Fruit fly (Drosophila melanogaster) whole organism, larva: Measurements from ENCODE around the gene Ing3.

ENCODE experiments used
- noc ChIP-seq: fragments of 200-800 bp; sonication (Bioruptor generic); optimal IDR thresholded peaks from 3 replicates; lab custom pipeline; 2019; ENCODE audit warnings: missing biosample characterization, mild to moderate bottlenecking, missing genetic modification characterization, moderate library complexity

Gene Ing3

DNA sequence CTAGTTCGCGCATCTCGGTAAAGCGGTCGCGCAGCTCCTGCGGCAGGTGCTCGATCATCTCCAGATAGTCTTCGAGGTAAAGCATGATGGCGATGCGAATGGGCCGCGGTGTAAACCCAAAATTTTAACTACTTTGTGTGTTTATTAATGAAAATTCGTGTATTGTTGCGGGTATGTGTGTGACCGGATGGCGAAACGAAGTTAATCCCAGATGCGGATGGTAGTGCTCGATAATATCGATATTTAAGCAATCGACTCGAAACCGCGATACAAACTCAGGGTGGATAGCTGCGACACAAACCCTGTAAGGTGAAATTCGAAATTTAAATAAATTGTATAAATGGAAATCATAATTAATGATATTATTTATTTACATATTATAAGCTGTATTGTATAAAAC lies at the start of gene Ing3:
Gene Ing3, minus strand, starts transcription at position 213 of the 400 bp plus-strand sequence.
- no peak for TF ChIP-seq noc (tag; lab: Kevin White, UChicago)

DNA sequence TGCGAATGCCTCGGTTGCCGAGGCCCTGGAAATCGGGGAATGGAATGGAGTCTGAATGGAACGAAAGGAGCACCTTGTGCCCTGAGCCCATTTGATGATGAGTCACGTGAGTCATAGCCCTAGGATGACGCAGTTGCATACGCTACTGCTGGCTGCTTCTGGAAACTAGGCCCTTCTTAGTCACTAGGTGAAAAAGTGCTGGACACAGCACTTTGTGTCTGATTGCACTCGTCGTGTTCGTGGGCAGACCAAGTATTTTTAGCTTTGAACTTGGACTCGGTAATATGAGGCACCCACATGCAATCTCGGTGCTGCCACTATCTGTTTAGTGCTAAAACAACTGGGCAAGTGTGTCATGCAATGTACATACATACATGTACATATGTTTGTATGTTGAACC lies 49.4 kb upstream of the Ing3 start:
- no peak for TF ChIP-seq noc (tag; lab: Kevin White, UChicago)

DNA sequence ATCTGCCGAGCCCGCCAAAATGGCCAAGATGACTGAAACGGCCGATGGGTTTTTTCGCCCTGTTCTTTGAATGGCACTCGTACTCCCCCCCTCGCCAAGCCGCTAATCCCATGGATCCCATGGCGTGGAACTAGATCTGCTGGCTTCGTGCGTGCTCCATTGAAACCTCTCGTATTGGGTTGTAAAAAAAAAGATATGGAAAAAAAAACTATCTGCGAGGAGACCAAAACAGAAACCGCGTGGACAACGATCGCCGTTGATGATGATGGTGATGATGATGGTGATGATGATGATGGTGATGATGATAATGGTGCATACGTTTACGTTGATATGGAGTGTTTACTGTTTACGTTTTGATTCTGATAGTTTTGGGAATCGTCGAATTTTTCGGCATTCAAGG lies 48.9 kb upstream of the Ing3 start:
- no peak for TF ChIP-seq noc (tag; lab: Kevin White, UChicago)

DNA sequence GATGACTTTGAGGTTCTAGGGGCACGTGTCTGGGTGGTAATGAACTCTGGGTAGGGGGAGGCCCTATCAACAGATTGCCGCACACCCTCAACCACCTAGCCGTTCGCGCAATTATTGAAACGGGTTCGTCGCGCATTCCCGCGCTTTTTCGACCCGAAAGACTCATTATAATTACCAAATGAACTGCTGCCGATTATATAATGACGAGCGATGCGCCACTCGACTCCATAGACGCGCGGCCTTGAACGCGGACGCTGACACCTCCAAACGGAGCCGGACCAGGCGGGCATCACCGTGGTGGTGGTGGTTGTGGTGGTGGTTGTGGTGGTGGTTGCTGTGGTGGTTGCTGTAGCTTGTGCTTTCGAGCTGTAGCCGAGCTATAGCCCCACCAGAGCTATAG lies 47.7 kb upstream of the Ing3 start:
- no peak for TF ChIP-seq noc (tag; lab: Kevin White, UChicago)

DNA sequence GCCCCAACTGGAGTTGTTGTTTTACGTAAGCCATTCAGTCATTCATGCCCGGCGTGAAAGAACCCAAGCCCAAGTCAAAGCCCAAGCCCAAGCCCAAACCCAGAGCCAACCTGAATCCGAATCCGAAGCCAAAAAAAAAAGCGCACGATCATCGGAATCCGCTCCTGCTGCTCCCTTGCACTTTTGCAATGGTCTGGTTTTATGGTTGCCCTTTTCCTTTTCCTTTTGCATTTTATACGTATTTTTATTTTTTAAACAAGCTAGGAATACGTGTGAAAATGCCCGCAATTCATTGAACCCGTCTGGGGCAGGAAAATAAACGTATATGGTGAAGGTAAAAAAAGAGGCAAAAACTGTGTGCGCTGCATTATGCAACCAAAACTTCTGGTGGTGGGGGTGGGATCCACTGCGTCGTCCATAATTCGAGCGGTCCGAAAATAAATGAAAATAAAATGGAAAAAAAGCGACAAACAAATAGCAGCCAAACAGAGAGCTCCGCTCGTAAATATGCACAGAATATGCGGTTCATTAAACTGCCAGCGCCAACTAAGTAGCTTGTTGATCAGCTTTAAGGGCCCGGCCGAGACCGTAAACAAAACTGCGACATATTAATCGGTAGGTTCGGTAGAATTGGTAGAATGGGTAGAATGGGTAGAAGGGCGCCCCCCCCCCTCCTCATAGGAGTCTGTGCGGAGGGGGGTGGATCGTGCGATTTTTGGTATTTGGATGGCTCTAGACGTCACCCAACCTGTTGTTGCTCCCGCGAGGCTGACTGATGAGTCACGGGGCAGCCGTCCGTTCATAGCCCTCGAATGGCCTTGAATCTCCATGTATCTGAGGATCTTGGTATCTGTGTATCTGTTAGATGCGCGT lies 46.6 kb upstream of the Ing3 start:
- TF ChIP-seq noc (tag; lab: Kevin White, UChicago): no peak

DNA sequence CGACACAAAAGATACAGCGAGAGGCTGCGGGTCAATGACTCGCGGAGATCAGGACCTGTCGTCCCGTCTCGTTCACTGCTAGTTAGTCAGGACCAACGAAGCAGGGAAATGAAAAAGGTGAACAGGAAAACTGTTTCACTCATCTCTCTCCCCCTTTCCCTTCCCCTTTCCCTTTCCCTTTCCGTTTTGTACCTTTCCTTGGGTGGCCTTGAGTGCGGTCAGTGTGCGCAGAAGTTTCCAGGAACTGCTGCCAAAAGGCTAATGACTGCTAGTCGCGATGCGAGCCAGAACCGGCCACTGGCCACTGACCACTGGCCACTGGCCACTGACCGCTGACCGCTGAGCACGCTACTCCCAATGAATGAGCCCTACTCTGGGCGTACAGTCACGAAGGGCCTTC lies 42.7 kb upstream of the Ing3 start:
- TF ChIP-seq noc (tag; lab: Kevin White, UChicago): no peak

DNA sequence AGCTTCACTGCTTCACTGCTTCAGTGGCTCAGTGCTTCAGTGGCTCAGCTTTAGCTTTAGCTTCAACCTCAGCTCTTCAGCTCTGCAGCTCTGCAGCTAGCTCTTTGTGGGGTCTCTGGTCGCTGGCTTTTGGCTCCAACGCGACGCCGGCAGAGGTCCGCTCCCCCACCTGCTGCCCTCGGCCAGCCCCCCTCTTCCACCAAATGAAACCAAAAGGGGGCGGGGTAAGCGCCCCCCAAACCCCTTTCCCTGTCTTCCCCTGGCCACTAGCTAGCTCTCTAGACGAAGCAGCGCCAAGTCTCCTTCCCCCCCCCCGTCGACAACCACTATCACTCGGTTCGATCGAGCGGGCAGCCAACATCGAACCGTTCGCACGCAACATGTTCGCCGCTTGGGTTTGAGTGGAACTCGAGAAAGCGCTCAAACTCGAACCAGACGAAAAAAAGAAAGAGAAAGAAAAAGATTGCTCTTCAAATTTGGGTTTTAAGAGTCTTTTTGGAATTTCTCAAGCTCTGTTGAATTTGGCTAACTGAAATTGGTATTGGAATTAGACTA lies 40.1 kb upstream of the Ing3 start, which contains the start of gene Cyp18a1:
Gene Cyp18a1, minus strand, starts transcription at position 95 of the 555 bp plus-strand sequence.
- TF ChIP-seq noc (tag; lab: Kevin White, UChicago): no peak

DNA sequence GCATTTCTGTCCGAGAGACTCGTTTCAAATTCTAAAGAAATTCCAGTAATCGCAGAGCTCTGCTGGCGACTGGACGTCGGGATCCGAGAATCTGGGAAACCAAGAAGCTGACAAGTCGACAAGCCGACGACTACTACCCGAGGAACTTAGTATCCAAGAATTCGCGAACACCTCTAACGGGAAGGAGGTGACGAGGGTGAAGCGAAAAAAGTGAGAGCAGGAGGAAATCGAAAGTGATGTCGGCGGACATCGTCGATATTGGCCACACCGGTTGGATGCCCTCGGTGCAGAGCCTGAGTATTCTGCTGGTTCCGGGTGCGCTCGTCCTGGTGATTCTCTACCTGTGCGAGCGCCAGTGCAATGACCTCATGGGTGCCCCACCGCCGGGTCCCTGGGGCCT lies 32.8 kb upstream of the Ing3 start, which contains the start of gene phtm:
Gene phtm, plus strand, starts transcription at position 41 of the 400 bp plus-strand sequence.
- TF ChIP-seq noc (tag; lab: Kevin White, UChicago): no peak

DNA sequence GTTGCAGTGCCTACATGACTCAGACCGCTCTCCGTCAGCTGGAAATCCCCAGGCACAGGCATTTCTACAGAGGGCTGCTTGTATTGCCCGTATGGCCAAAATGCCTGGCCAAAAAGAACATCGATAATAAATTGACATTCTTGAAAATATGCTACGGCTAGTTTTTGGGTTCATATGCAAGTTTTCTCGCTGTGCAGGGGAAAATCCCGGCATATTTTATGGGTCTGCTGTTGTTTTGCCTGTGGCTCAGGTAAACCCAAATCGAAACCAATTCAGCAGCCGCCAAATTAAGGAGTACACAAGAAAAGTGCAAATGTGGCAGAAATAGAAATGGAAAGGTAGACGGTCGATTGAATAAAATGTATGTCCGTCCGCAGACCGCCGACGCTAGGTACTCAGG lies 32.0 kb upstream of the Ing3 start:
- no peak for TF ChIP-seq noc (tag; lab: Kevin White, UChicago)

DNA sequence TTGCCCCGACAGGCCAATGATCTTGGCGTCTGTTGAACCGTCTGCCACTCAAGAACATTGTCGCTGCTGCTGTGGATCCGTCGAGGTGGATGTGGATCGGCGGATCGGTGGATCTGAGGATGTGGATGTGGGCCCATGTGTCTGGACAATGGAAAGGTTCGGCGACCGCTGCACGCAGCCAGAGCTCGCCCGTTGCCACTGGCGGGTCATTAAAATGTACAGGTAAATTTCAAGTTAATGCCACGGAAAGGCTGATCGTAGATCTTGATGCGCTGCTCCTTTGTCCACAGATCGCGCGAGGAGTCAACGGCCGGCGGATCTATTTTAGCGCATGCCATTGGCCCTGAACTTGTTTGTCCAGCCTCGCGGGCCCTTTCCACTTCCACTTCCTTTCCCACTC lies 31.6 kb upstream of the Ing3 start:
- no peak for TF ChIP-seq noc (tag; lab: Kevin White, UChicago)

DNA sequence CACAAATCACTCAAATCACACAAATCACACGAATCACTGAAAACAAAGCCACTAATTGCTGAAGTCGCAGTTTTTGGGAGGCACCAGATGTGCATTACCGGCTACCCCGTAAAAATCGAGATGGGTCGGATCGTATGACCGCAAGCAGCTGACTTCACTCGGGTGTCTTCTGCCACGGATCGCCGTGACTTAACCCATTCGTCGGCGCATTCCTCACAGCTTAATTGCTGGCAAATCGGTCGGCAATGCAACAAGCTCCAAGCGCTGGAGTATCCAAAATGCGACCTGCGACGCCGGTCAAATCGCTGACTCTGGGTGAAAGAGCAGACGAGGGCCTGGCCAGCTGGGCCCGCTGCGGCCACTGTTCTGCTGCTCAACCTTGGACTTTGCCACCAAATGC lies 29.9 kb upstream of the Ing3 start:
- TF ChIP-seq noc (tag; lab: Kevin White, UChicago): no peak

DNA sequence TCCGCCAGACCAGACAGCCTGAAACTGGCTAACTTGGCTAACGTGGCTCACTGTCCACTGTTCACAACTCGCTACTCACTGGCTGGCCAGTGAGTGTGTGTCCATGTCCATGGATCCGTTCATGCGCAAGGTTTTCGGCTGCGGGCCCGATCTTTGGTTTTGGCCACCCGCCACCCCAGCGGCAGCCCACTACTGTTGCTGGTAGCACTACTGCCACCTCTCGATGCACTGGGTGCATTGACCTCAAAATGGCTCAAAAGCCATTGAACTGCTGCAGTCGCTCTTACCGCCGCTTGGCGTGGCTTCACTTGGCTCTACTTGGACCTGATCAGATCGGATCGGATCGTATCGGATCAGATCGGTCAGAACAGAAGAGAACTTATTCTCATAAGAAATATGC lies 28.5 kb upstream of the Ing3 start:
- TF ChIP-seq noc (tag; lab: Kevin White, UChicago): no peak

DNA sequence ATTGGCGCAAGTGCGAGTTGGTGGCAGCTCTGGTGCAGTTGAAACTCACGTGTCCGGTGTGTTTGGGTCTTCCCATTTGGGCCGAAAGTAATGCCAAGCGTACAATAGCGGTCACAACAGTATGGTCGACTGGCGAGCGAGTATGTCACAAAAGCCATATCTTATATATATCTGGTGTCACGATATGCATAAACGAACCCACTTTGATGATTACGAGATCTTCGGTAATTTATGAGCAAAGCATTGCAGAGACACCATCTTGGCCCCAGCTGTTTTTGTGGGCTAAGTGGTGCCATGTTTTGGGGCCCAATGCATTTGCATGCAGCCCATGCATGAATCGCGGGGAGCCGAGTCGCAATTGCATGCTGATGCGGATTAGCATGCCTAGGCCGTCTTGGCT lies 26.0 kb upstream of the Ing3 start:
- TF ChIP-seq noc (tag; lab: Kevin White, UChicago): no peak

DNA sequence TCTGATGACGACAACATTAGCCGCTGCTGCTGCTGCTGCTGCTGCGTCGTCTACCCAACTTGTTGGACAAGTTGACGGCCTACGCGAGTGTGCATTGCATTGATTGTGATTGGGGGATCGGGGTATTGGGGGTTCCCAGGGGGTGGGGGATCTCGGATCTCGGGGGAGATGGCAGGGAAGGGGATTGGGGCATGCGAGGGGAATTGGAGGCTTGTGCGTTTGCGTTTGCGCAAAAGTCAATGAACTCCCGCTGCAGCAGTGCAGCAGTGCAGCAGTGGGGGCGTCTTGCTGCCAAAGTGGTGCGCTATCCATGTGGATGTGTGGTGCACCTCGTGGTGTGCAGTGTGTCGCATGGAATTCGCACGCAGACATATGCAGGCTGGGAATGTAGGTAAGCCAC lies 23.9 kb upstream of the Ing3 start:
- TF ChIP-seq noc (tag; lab: Kevin White, UChicago): no peak

DNA sequence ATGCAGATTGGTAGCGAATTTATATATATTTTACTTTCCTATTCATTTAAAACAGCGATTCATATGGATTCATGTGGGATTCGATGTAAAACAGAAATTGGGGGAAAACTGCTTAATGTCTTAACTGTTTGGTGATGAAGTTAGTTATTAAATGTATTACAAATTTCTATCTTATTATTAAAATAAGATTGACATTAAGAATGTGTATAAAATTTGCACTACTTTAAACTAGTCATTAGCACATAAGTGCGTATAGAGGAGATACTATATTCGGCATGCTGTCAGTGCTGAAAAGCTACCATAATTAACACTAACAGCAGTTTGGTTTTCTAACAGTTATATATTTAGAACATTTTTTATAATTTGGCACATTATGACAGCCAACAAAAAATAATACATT lies 22.8 kb upstream of the Ing3 start:
- no peak for TF ChIP-seq noc (tag; lab: Kevin White, UChicago)

DNA sequence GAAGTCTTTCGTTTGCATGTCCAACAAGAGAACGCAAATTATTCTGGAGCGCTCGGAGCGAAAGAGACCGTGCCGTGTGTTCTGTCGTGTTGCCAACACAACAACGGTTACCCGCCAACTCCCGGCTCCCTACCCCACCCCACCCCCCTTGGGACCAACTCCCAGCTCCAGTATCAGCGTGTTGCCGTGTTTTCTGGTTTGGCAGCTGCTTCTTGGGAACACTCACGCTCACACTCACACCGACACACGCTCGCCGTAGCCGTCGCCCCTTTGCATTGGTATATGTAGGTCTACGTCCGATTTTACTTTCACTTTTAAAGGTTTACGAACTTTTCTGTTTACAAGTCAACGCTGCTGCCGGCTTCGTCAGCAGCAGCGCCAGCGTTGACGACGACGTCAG lies 22.4 kb upstream of the Ing3 start:
- TF ChIP-seq noc (tag; lab: Kevin White, UChicago): no peak
